Fruit fly (Drosophila melanogaster): ENCODE data around the gene Jhbp2.

- TF ChIP-seq psq (optimal IDR thresholded peaks at IDR 0.05) (no peak), EcR (GFP tag; optimal IDR thresholded peaks at IDR 0.05) (no peak)
These were observed 6.0 kb downstream of the Jhbp2 start, which contains the start of gene Jhbp3 for dm6 chr3R:4955152-4955551.

All from whole organism.